Fruit fly (Drosophila melanogaster) whole organism: ENCODE measurements around the gene Usp8.

ENCODE experiments used
- CG8478 ChIP-seq: fragments of >200 bp; optimal IDR thresholded peaks from 2 replicates; lab custom pipeline; 2018; ENCODE audit warnings: inconsistent platforms
- Dll ChIP-seq: fragments of >200 bp; optimal IDR thresholded peaks from 2 replicates; lab custom pipeline; 2017
- EcR ChIP-seq, 2 experiments: fragments of >200 bp; optimal IDR thresholded peaks; 2 replicates each; lab custom pipeline; 2017; ENCODE audit warnings: missing biosample characterization in 2 of 2, missing genetic modification characterization in 2 of 2, missing genetic modification reagents in 2 of 2
- pan ChIP-seq: fragments of >200 bp; optimal IDR thresholded peaks from 2 replicates; lab custom pipeline; 2017
- usp ChIP-seq: fragments of >200 bp; optimal IDR thresholded peaks from 2 replicates; lab custom pipeline; 2017; ENCODE audit warnings: missing biosample characterization, missing genetic modification characterization, mixed read lengths

dm6 chr3R:21091500-21091899 is 42.6 kb upstream of the Usp8 start:
- TF ChIP-seq pan (lab: Kevin White, UChicago) (no peak), EcR (GFP tag; optimal IDR thresholded peaks at IDR 0.05; lab: Kevin White, UChicago) (no peak), CG8478 (lab: Kevin White, UChicago) (no peak), Dll (lab: Kevin White, UChicago) (no peak), usp (GFP tag; lab: Kevin White, UChicago) (no peak)
